Fruit fly (Drosophila melanogaster) Kc167 (cell line): ENCODE measurements around the gene Fadd.

ENCODE experiments used
- Myc ChIP-seq: fragments of >200 bp; optimal IDR thresholded peaks from 2 replicates; lab custom pipeline; 2017; ENCODE audit warnings: missing external identifiers
- Sin3A ChIP-seq: fragments of >200 bp; optimal IDR thresholded peaks from 2 replicates; lab custom pipeline; 2018; ENCODE audit warnings: missing external identifiers
- h ChIP-seq: fragments of >200 bp; optimal IDR thresholded peaks from 3 replicates; lab custom pipeline; 2018; ENCODE audit warnings: missing external identifiers
- insv ChIP-seq: fragments of >200 bp; optimal IDR thresholded peaks from 3 replicates; lab custom pipeline; 2018; ENCODE audit warnings: missing external identifiers
- psq ChIP-seq: fragments of >200 bp; optimal IDR thresholded peaks from 2 replicates; lab custom pipeline; 2017; ENCODE audit warnings: missing external identifiers
- ttk ChIP-seq: sonication (Bioruptor generic); optimal IDR thresholded peaks from 2 replicates; lab custom pipeline; 2017; ENCODE audit warnings: missing external identifiers

Fadd gene

dm6 chr3R:22034160-22034742, at the start of gene Fadd, which contains the start of the genes CG45099, CG6015 and pit:
Gene Fadd (plus strand): TSS chr3R:22034455.
Gene CG45099 (minus strand): TSS chr3R:22034286.
Gene CG6015 (minus strand): TSS chr3R:22034286.
Gene pit (plus strand): TSS chr3R:22034298.
- TF ChIP-seq psq (no peak), insv (no peak), h (lab: Kevin White, UChicago) (no peak), Sin3A (no peak), ttk (lab: Kevin White, UChicago) (no peak), Myc (no peak)

dm6 chr3R:21987546-21987945, 46.7 kb upstream of the Fadd start:
- TF ChIP-seq psq (no peak), insv (no peak), Sin3A (no peak), h (lab: Kevin White, UChicago) (no peak), ttk (lab: Kevin White, UChicago) (no peak), Myc (no peak)

dm6 chr3R:21989770-21990169, 44.5 kb upstream of the Fadd start:
- TF ChIP-seq psq, result no peak

- TF ChIP-seq Myc, result no peak
- TF ChIP-seq psq, result no peak
- no peak for TF ChIP-seq insv
- TF ChIP-seq Sin3A, result no peak
- TF ChIP-seq h (lab: Kevin White, UChicago), result no peak
Measured at dm6 chr3R:21991603-21992002, 42.7 kb upstream of the Fadd start.

dm6 chr3R:21992909-21993308, 41.3 kb upstream of the Fadd start:
- no peak for TF ChIP-seq ttk (lab: Kevin White, UChicago)
- TF ChIP-seq Myc, result no peak
- no peak for TF ChIP-seq psq
- TF ChIP-seq h (lab: Kevin White, UChicago), result no peak
- TF ChIP-seq Sin3A, result no peak
- TF ChIP-seq insv, result no peak

dm6 chr3R:21998877-21999276, 35.4 kb upstream of the Fadd start:
- no peak for TF ChIP-seq h (lab: Kevin White, UChicago)
- TF ChIP-seq Sin3A, result no peak
- no peak for TF ChIP-seq insv
- no peak for TF ChIP-seq Myc
- no peak for TF ChIP-seq ttk (lab: Kevin White, UChicago)
- no peak for TF ChIP-seq psq

dm6 chr3R:21999641-22000040, 34.6 kb upstream of the Fadd start:
- TF ChIP-seq h (lab: Kevin White, UChicago), result no peak
- no peak for TF ChIP-seq insv
- TF ChIP-seq Sin3A, result no peak
- no peak for TF ChIP-seq psq
- no peak for TF ChIP-seq Myc
- TF ChIP-seq ttk (lab: Kevin White, UChicago), result no peak

dm6 chr3R:22003508-22003907, 30.7 kb upstream of the Fadd start:
- TF ChIP-seq insv (no peak), h (lab: Kevin White, UChicago) (no peak), psq (no peak), Myc (no peak), Sin3A (no peak), ttk (lab: Kevin White, UChicago) (no peak)

dm6 chr3R:22014397-22014796, 19.9 kb upstream of the Fadd start, which contains the start of gene Theg:
Gene Theg (plus strand): TSS chr3R:22014697.
- TF ChIP-seq psq (no peak), h (lab: Kevin White, UChicago) (no peak), ttk (lab: Kevin White, UChicago) (no peak), Sin3A (no peak), insv (no peak), Myc (no peak)

dm6 chr3R:22018777-22019420, 15.4 kb upstream of the Fadd start, which contains the start of gene Idh3b:
Gene Idh3b (minus strand): TSS chr3R:22019382.
- TF ChIP-seq insv (no peak), Myc (no peak), ttk (lab: Kevin White, UChicago) (no peak), h (lab: Kevin White, UChicago) (no peak), psq (no peak), Sin3A (no peak)

dm6 chr3R:22022623-22023022, 11.6 kb upstream of the Fadd start:
- TF ChIP-seq insv (no peak), psq (no peak), ttk (lab: Kevin White, UChicago) (no peak), Sin3A (no peak), Myc (no peak), h (lab: Kevin White, UChicago) (no peak)

dm6 chr3R:22023041-22023626, 11.1 kb upstream of the Fadd start, which contains the start of the genes Mitofilin and mRpL35:
Gene Mitofilin (minus strand): TSS chr3R:22023335.
Gene mRpL35 (plus strand): TSS chr3R:22023527.
- TF ChIP-seq insv (no peak), Myc (no peak), psq (no peak), ttk (lab: Kevin White, UChicago) (no peak), h (lab: Kevin White, UChicago) (no peak), Sin3A (no peak)

dm6 chr3R:22025320-22025719, 8.9 kb upstream of the Fadd start, which contains the start of gene CG6028:
Gene CG6028 (minus strand): TSS chr3R:22025506.
- TF ChIP-seq Sin3A, result no peak
- TF ChIP-seq insv, result no peak
- TF ChIP-seq Myc, result no peak
- TF ChIP-seq ttk (lab: Kevin White, UChicago), result no peak
- no peak for TF ChIP-seq h (lab: Kevin White, UChicago)
- TF ChIP-seq psq, result no peak
